Fruit fly (Drosophila melanogaster): Measurements from ENCODE around the gene Polr2H.
A peak's percentile ranks its signal among the peaks of the same experiment; 100 is the strongest.

Gene Polr2H

DNA sequence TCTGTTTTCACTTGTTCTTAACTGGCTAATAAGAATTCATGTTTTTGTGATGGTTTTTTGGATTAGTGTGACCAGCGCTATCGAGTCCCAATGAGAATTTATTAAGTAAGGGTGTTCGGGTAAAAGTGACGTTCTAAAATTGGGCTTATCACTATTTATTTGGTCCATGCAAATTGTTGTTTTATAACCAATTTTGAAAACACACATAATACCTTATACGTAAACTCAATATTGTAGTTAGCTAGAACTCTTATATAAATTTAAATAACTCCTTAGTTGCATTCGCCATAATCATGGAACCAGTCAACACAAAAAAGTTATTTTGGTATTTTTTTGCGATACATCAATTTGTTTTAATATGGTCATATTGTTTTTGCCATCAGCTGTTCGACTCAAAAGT, 49.0 kb upstream of the Polr2H start, which contains the start of the genes Als2 and CG11248 (continued):
- TF ChIP-seq Nf-YC (tag; optimal IDR thresholded peaks at IDR 0.05) (no peak), CG16863 (GFP tag; optimal IDR thresholded peaks at IDR 0.05) (peak; percentile 49), caup (GFP tag; optimal IDR thresholded peaks at IDR 0.05; ENCODE audit: severe bottlenecking) (no peak), jing (GFP tag; optimal IDR thresholded peaks at IDR 0.05) (peak; percentile 3), usp (GFP tag; optimal IDR thresholded peaks at IDR 0.05) (no peak), bowl (GFP tag; IDR thresholded peaks at IDR 0.05) (no peak), HHEX (GFP tag; optimal IDR thresholded peaks at IDR 0.05) (no peak), ab (GFP tag; optimal IDR thresholded peaks at IDR 0.05) (no peak), CG10565 (GFP tag; optimal IDR thresholded peaks at IDR 0.05) (no peak), mld (GFP tag; IDR thresholded peaks at IDR 0.05; ENCODE audit: partially characterized antibody) (no peak), CG8388 (GFP tag; optimal IDR thresholded peaks at IDR 0.05) (peak; percentile 71), Oli (tag; optimal IDR thresholded peaks at IDR 0.05) (peak; percentile 69), schlank (tag; optimal IDR thresholded peaks at IDR 0.05) (no peak), Dfd (GFP tag; optimal IDR thresholded peaks at IDR 0.05) (no peak), tx (GFP tag; optimal IDR thresholded peaks at IDR 0.05) (peak; percentile 56), ac (GFP tag; optimal IDR thresholded peaks at IDR 0.05) (no peak), Stat92E (GFP tag; optimal IDR thresholded peaks at IDR 0.05) (no peak), da (GFP tag; optimal IDR thresholded peaks at IDR 0.05) (no peak), maf-S (GFP tag; optimal IDR thresholded peaks at IDR 0.05) (peak; percentile 60), Jarid2 (GFP tag; optimal IDR thresholded peaks at IDR 0.05) (no peak), CG2120 (GFP tag; optimal IDR thresholded peaks at IDR 0.05) (peak; percentile 87), D19B (GFP tag; optimal IDR thresholded peaks at IDR 0.05) (no peak), ham (GFP tag; IDR thresholded peaks at IDR 0.05) (no peak), CG8924 (tag; optimal IDR thresholded peaks at IDR 0.05) (peak; percentile 91), CG2712 (tag; optimal IDR thresholded peaks at IDR 0.05) (peak; percentile 86), p53 (GFP tag; optimal IDR thresholded peaks at IDR 0.05) (no peak), CG32772 (GFP tag; IDR thresholded peaks at IDR 0.05) (peak; percentile 63), NfI (GFP tag; optimal IDR thresholded peaks at IDR 0.05) (peak; percentile 66), Aef1 (GFP tag; IDR thresholded peaks at IDR 0.05) (peak; percentile 69), dmrt11E (tag; optimal IDR thresholded peaks at IDR 0.05) (peak; percentile 84), Xrp1 (GFP tag; IDR thresholded peaks at IDR 0.05) (peak; percentile 77; the same call in 1 of the 2 replicates), CG18262 (tag; optimal IDR thresholded peaks at IDR 0.05) (peak; percentile 73), CG3163 (GFP tag; optimal IDR thresholded peaks at IDR 0.05) (peak; percentile 17), exex (tag; optimal IDR thresholded peaks at IDR 0.05) (no peak), pzg (GFP tag; optimal IDR thresholded peaks at IDR 0.05) (peak; percentile 55), CG1832 (GFP tag; optimal IDR thresholded peaks at IDR 0.05) (no peak), zf30C (GFP tag; optimal IDR thresholded peaks at IDR 0.05) (no peak), Deaf1 (tag; optimal IDR thresholded peaks at IDR 0.05) (no peak), CG8765 (GFP tag; IDR thresholded peaks at IDR 0.05) (peak; percentile 38; the same call in 1 of the 2 replicates), Oaz (GFP tag; IDR thresholded peaks at IDR 0.05) (0 out of 2 replicates have a peak, but pooled peaks have one; percentile 27), CG4282 (GFP tag; optimal IDR thresholded peaks at IDR 0.05) (no peak), chif (GFP tag; optimal IDR thresholded peaks at IDR 0.05) (peak; percentile 27 to 84), trem (tag; optimal IDR thresholded peaks at IDR 0.05) (peak; percentile 72), shn (GFP tag; optimal IDR thresholded peaks at IDR 0.05) (peak; percentile 70), CG4617 (GFP tag; optimal IDR thresholded peaks at IDR 0.05; ENCODE audit: borderline replicate concordance) (peak; percentile 83), ash1 (GFP tag; optimal IDR thresholded peaks at IDR 0.05) (no peak), psq (GFP tag; optimal IDR thresholded peaks at IDR 0.05) (no peak), CG3726 (GFP tag; IDR thresholded peaks at IDR 0.05) (peak; percentile 70; the same call in 2 of the 3 replicates), Mes4 (GFP tag; optimal IDR thresholded peaks at IDR 0.05) (peak; percentile 7), Sox102F (GFP tag; optimal IDR thresholded peaks at IDR 0.05) (peak; percentile 77), mirr (GFP tag; optimal IDR thresholded peaks at IDR 0.05) (no peak)

Data from whole organism, embryonic.